Fruit fly (Drosophila melanogaster): Measurements from ENCODE around the gene Vps60.

The Vps60 gene

dm6 chr3L:17606629-17607287 is 14.7 kb downstream of the Vps60 start (continued):
- peak; percentile 59; the same call in 1 of the 3 replicates for TF ChIP-seq CG8119 (GFP tag; IDR thresholded peaks at IDR 0.05)
- peak; percentile 19 for TF ChIP-seq Sox102F (GFP tag; optimal IDR thresholded peaks at IDR 0.05)

dm6 chr3L:17604891-17605290 is 16.5 kb downstream of the Vps60 start:
- TF ChIP-seq CG16779 (tag; optimal IDR thresholded peaks at IDR 0.05), result no peak

- TF ChIP-seq pdm3 (GFP tag; optimal IDR thresholded peaks at IDR 0.05) (peak; percentile 23), CG7368 (GFP tag; optimal IDR thresholded peaks at IDR 0.05) (no peak), Eip78C (GFP tag) (peak; percentile 47), fd85E (GFP tag; optimal IDR thresholded peaks at IDR 0.05) (no peak), CG4318 (GFP tag; optimal IDR thresholded peaks at IDR 0.05) (no peak), svp (GFP tag) (no peak), CG32006 (GFP tag; optimal IDR thresholded peaks at IDR 0.05) (peak; percentile 56), acj6 (GFP tag; optimal IDR thresholded peaks at IDR 0.05) (peak; percentile 29), CG10669 (GFP tag; optimal IDR thresholded peaks at IDR 0.05) (peak; percentile 68), achi (GFP tag; optimal IDR thresholded peaks at IDR 0.05) (peak; percentile 34), Hr4 (GFP tag; optimal IDR thresholded peaks at IDR 0.05) (peak; percentile 21), CG11294 (GFP tag; IDR thresholded peaks at IDR 0.05) (peak; percentile 18; the same call in 1 of the 2 replicates), CG8119 (GFP tag; IDR thresholded peaks at IDR 0.05) (peak; percentile 50; the same call in 1 of the 3 replicates), CG16779 (tag; optimal IDR thresholded peaks at IDR 0.05) (peak; percentile 2), eg (GFP tag; IDR thresholded peaks at IDR 0.05) (peak; percentile 69; the same call in 2 of the 3 replicates), CG15336 (GFP tag; IDR thresholded peaks at IDR 0.05) (peak; percentile 32; the same call in 1 of the 2 replicates), OdsH (GFP tag; optimal IDR thresholded peaks at IDR 0.05) (peak; percentile 51), CG6854 (GFP tag; optimal IDR thresholded peaks at IDR 0.05) (no peak), CG3032 (tag; optimal IDR thresholded peaks at IDR 0.05) (peak; percentile 13)
These were observed 17.7 kb downstream of the Vps60 start for dm6 chr3L:17603528-17604414.

dm6 chr3L:17596897-17597296 is 24.5 kb downstream of the Vps60 start:
- TF ChIP-seq topi (GFP tag; optimal IDR thresholded peaks at IDR 0.05), result no peak
- peak; percentile 30 for TF ChIP-seq Lpt (GFP tag; optimal IDR thresholded peaks at IDR 0.05)
- TF ChIP-seq cyc (GFP tag; optimal IDR thresholded peaks at IDR 0.05), result peak; percentile 29
- TF ChIP-seq fkh (GFP tag; optimal IDR thresholded peaks at IDR 0.05), result peak; percentile 38
- peak; percentile 3 for TF ChIP-seq Eip78C (GFP tag)

- TF ChIP-seq Hr39 (GFP tag; optimal IDR thresholded peaks at IDR 0.05) (no peak), CG6808 (GFP tag; optimal IDR thresholded peaks at IDR 0.05) (no peak), acj6 (GFP tag; optimal IDR thresholded peaks at IDR 0.05) (no peak), CG34406 (GFP tag; optimal IDR thresholded peaks at IDR 0.05) (no peak), CG6163 (GFP tag; IDR thresholded peaks at IDR 0.05) (no peak), CG3032 (tag; optimal IDR thresholded peaks at IDR 0.05) (no peak), Ets21C (GFP tag; optimal IDR thresholded peaks at IDR 0.05) (no peak), CG9139 (GFP tag; optimal IDR thresholded peaks at IDR 0.05) (no peak), Smox (GFP tag; optimal IDR thresholded peaks at IDR 0.05) (no peak), dsx (GFP tag; optimal IDR thresholded peaks at IDR 0.05; ENCODE audit: poor library complexity, severe bottlenecking) (no peak), Ets96B (tag; optimal IDR thresholded peaks at IDR 0.05) (no peak)
These were observed 25.4 kb downstream of the Vps60 start for dm6 chr3L:17595810-17596561.
